Fruit fly (Drosophila melanogaster) whole organism, embryonic: ENCODE data around the gene ND-30.
A peak's percentile ranks its signal among the peaks of the same experiment; 100 is the strongest.

ENCODE experiments used
- Abd-B ChIP-seq: fragments of 200-800 bp; sonication (Bioruptor generic); optimal IDR thresholded peaks from 2 replicates; lab custom pipeline; 2018; ENCODE audit warnings: missing biosample characterization, mild to moderate bottlenecking, missing genetic modification characterization, moderate library complexity
- Awh ChIP-seq: fragments of 200-800 bp; sonication (Bioruptor generic); IDR thresholded peaks from 2 replicates; pipeline ENCODE4, ENCODE4 v1.3.6; 2022; ENCODE audit warnings: missing biosample characterization, missing genetic modification characterization
- CG11504 ChIP-seq: fragments of 200-800 bp; sonication (Bioruptor generic); optimal IDR thresholded peaks from 3 replicates; lab custom pipeline; 2019; ENCODE audit warnings: missing biosample characterization, mild to moderate bottlenecking, missing genetic modification characterization, moderate library complexity
- CG12071 ChIP-seq: fragments of 200-800 bp; sonication (Bioruptor generic); optimal IDR thresholded peaks from 3 replicates; lab custom pipeline; 2018; ENCODE audit warnings: missing biosample characterization, mild to moderate bottlenecking, missing genetic modification characterization
- CG12155 ChIP-seq: fragments of 200-800 bp; sonication (Bioruptor generic); optimal IDR thresholded peaks from 3 replicates; lab custom pipeline; 2016; ENCODE audit warnings: missing biosample characterization, missing genetic modification characterization
- CG1233 ChIP-seq: fragments of 200-800 bp; sonication (Bioruptor generic); optimal IDR thresholded peaks from 4 replicates; lab custom pipeline; 2018; ENCODE audit warnings: missing biosample characterization, mild to moderate bottlenecking, missing genetic modification characterization
- CG12942 ChIP-seq: fragments of 200-800 bp; sonication (Bioruptor generic); optimal IDR thresholded peaks from 3 replicates; lab custom pipeline; 2016; ENCODE audit warnings: missing biosample characterization, missing genetic modification characterization
- CG13123 ChIP-seq: fragments of 200-800 bp; sonication (Bioruptor generic); optimal IDR thresholded peaks from 2 replicates; lab custom pipeline; 2016; ENCODE audit warnings: missing biosample characterization, missing genetic modification characterization
- CG15073 ChIP-seq: fragments of 200-800 bp; sonication (Bioruptor generic); optimal IDR thresholded peaks from 2 replicates; lab custom pipeline; 2016; ENCODE audit warnings: missing biosample characterization, missing genetic modification characterization
- CG15514 ChIP-seq: fragments of 200-800 bp; sonication (Bioruptor generic); optimal IDR thresholded peaks from 3 replicates; lab custom pipeline; 2017; ENCODE audit warnings: missing biosample characterization, missing genetic modification characterization, mild to moderate bottlenecking, moderate library complexity, missing genetic modification reagents
- CG15696 ChIP-seq: fragments of 200-800 bp; sonication (Bioruptor generic); optimal IDR thresholded peaks from 2 replicates; lab custom pipeline; 2019; ENCODE audit warnings: missing biosample characterization, mild to moderate bottlenecking, missing genetic modification characterization, moderate library complexity
- CG18764 ChIP-seq: fragments of 200-800 bp; sonication (Bioruptor generic); optimal IDR thresholded peaks from 3 replicates; lab custom pipeline; 2016; ENCODE audit warnings: missing biosample characterization, missing genetic modification characterization
- CG2120 ChIP-seq: fragments of 200-800 bp; sonication (Bioruptor generic); optimal IDR thresholded peaks from 3 replicates; lab custom pipeline; 2016; ENCODE audit warnings: missing biosample characterization, missing genetic modification characterization
- CG2129 ChIP-seq: fragments of 200-800 bp; sonication (Bioruptor generic); IDR thresholded peaks from 2 replicates; pipeline ENCODE4 v1.3.6; 2022; ENCODE audit warnings: missing biosample characterization, missing genetic modification characterization; ENCODE audit not compliant: partially characterized antibody
- CG4730 ChIP-seq: fragments of 200-800 bp; sonication (Bioruptor generic); IDR thresholded peaks from 2 replicates; pipeline ENCODE4 v1.3.6; 2022; ENCODE audit warnings: missing biosample characterization, missing genetic modification characterization
- CG7372 ChIP-seq: fragments of 200-800 bp; sonication (Bioruptor generic); IDR thresholded peaks from 2 replicates; pipeline ENCODE4 v1.3.6; 2022; ENCODE audit warnings: missing biosample characterization, missing genetic modification characterization
- CG7963 ChIP-seq: fragments of 200-800 bp; sonication (Bioruptor generic); IDR thresholded peaks from 3 replicates; pipeline ENCODE4 v1.3.6; 2022; ENCODE audit warnings: missing biosample characterization, missing genetic modification characterization; ENCODE audit not compliant: partially characterized antibody
- Gsc ChIP-seq: fragments of 200-800 bp; sonication (Bioruptor generic); IDR thresholded peaks from 2 replicates; pipeline ENCODE4 v1.3.6; 2022; ENCODE audit warnings: missing biosample characterization, missing genetic modification characterization
- HmgZ ChIP-seq: fragments of 200-800 bp; sonication (Bioruptor generic); optimal IDR thresholded peaks from 2 replicates; lab custom pipeline; 2018; ENCODE audit warnings: missing biosample characterization, mild to moderate bottlenecking, missing genetic modification characterization
- Hr78 ChIP-seq, 2 experiments: fragments of 200-800 bp in 1 of 2; fragments of >200 bp in 1 of 2; sonication (Bioruptor generic) in 1 of 2; optimal IDR thresholded peaks; 2 replicates each; lab custom pipeline; 2017 to 2019; ENCODE audit warnings: missing biosample characterization in 2 of 2, missing genetic modification characterization in 2 of 2, mild to moderate bottlenecking in 1 of 2, moderate library complexity in 1 of 2
- MESR4 ChIP-seq: fragments of 200-800 bp; sonication (Bioruptor generic); optimal IDR thresholded peaks from 2 replicates; lab custom pipeline; 2018; ENCODE audit warnings: missing biosample characterization, mild to moderate bottlenecking, missing genetic modification characterization, moderate library complexity
- Oli ChIP-seq: fragments of 200-800 bp; sonication (Bioruptor generic); optimal IDR thresholded peaks from 2 replicates; lab custom pipeline; 2018; ENCODE audit warnings: missing biosample characterization, mild to moderate bottlenecking, missing genetic modification characterization, moderate library complexity
- Pdp1 ChIP-seq, 2 experiments: fragments of 200-800 bp; sonication (Bioruptor generic); optimal IDR thresholded peaks; 3 replicates each; lab custom pipeline; 2016; ENCODE audit warnings: missing biosample characterization in 2 of 2, missing genetic modification characterization in 2 of 2, mild to moderate bottlenecking in 1 of 2, moderate library complexity in 1 of 2
- Sin3A ChIP-seq: fragments of >200 bp; optimal IDR thresholded peaks from 2 replicates; lab custom pipeline; 2018
- ase ChIP-seq: fragments of 200-800 bp; sonication (Bioruptor generic); IDR thresholded peaks from 3 replicates; pipeline ENCODE4 v1.3.6; 2022; ENCODE audit warnings: missing biosample characterization, missing genetic modification characterization
- br ChIP-seq: fragments of >200 bp; optimal IDR thresholded peaks from 2 replicates; lab custom pipeline; 2017
- ci ChIP-seq: fragments of 200-800 bp; sonication (Bioruptor generic); IDR thresholded peaks from 3 replicates; pipeline ENCODE4 v1.3.6; 2022; ENCODE audit warnings: missing biosample characterization, missing genetic modification characterization
- crc ChIP-seq: fragments of 200-800 bp; sonication (Bioruptor generic); optimal IDR thresholded peaks from 2 replicates; lab custom pipeline; 2016; ENCODE audit warnings: missing biosample characterization, missing genetic modification characterization
- dm ChIP-seq: fragments of 200-800 bp; sonication (Bioruptor generic); optimal IDR thresholded peaks from 3 replicates; lab custom pipeline; 2016; ENCODE audit warnings: missing biosample characterization, missing genetic modification characterization
- dpn ChIP-seq, 2 experiments: fragments of 200-800 bp; sonication (Bioruptor generic); optimal IDR thresholded peaks; 3 replicates each; lab custom pipeline; 2016; ENCODE audit warnings: missing biosample characterization in 2 of 2, missing genetic modification characterization in 2 of 2
- dysf ChIP-seq: fragments of 200-800 bp; sonication (Bioruptor generic); IDR thresholded peaks from 3 replicates; pipeline ENCODE4 v1.3.6; 2022; ENCODE audit warnings: missing biosample characterization, missing genetic modification characterization
- en ChIP-seq: fragments of 200-800 bp; sonication (Bioruptor generic); optimal IDR thresholded peaks from 2 replicates; lab custom pipeline; 2016; ENCODE audit warnings: missing biosample characterization, missing genetic modification characterization
- fd96Cb ChIP-seq: fragments of 200-800 bp; sonication (Bioruptor generic); optimal IDR thresholded peaks from 2 replicates; lab custom pipeline; 2018; ENCODE audit warnings: missing biosample characterization, mild to moderate bottlenecking, missing genetic modification characterization, moderate library complexity
- hbn ChIP-seq: fragments of 200-800 bp; sonication (Bioruptor generic); IDR thresholded peaks from 2 replicates; pipeline ENCODE4 v1.3.6; 2022; ENCODE audit warnings: missing biosample characterization, missing genetic modification characterization; ENCODE audit not compliant: partially characterized antibody
- jigr1 ChIP-seq: fragments of 200-800 bp; sonication (Bioruptor generic); IDR thresholded peaks from 3 replicates; pipeline ENCODE4 v1.3.6; 2022; ENCODE audit warnings: missing biosample characterization, missing genetic modification characterization
- mld ChIP-seq: fragments of 200-800 bp; sonication (Bioruptor generic); IDR thresholded peaks from 3 replicates; pipeline ENCODE4 v1.3.6; 2022; ENCODE audit warnings: missing biosample characterization, missing genetic modification characterization; ENCODE audit not compliant: partially characterized antibody
- nmo ChIP-seq: fragments of 200-800 bp; sonication (Bioruptor generic); optimal IDR thresholded peaks from 2 replicates; lab custom pipeline; 2018; ENCODE audit warnings: missing biosample characterization, mild to moderate bottlenecking, missing genetic modification characterization, moderate library complexity
- pb ChIP-seq: fragments of 200-800 bp; sonication (Bioruptor generic); optimal IDR thresholded peaks from 3 replicates; lab custom pipeline; 2016; ENCODE audit warnings: missing biosample characterization, missing genetic modification characterization
- prd ChIP-seq, 3 experiments: fragments of >200 bp in 2 of 3; fragments of 200-800 bp in 1 of 3; sonication (Bioruptor generic) in 1 of 3; optimal IDR thresholded peaks in 2 of 3; IDR thresholded peaks in 1 of 3; 2 replicates in 2 of 3; 3 replicates in 1 of 3; pipeline versions ENCODE4 v1.3.6 to Lab custom; 2017 to 2022; ENCODE audit warnings: missing biosample characterization in 1 of 3, missing genetic modification characterization in 1 of 3
- repo ChIP-seq: fragments of 200-800 bp; sonication (Bioruptor generic); optimal IDR thresholded peaks from 2 replicates; lab custom pipeline; 2016; ENCODE audit warnings: missing biosample characterization, missing genetic modification characterization
- rib ChIP-seq: fragments of 200-800 bp; sonication (Bioruptor generic); IDR thresholded peaks from 2 replicates; pipeline ENCODE4 v1.3.6; 2022; ENCODE audit warnings: missing biosample characterization, missing genetic modification characterization
- scrt ChIP-seq: fragments of 200-800 bp; sonication (Bioruptor generic); optimal IDR thresholded peaks from 2 replicates; lab custom pipeline; 2018; ENCODE audit warnings: missing biosample characterization, mild to moderate bottlenecking, missing genetic modification characterization, moderate library complexity
- sisA ChIP-seq: fragments of 200-800 bp; sonication (Bioruptor generic); IDR thresholded peaks from 2 replicates; pipeline ENCODE4 v1.3.6; 2022; ENCODE audit warnings: missing biosample characterization, missing genetic modification characterization
- sna ChIP-seq: fragments of 200-800 bp; sonication (Bioruptor generic); IDR thresholded peaks from 2 replicates; pipeline ENCODE4 v1.3.6; 2022; ENCODE audit warnings: missing biosample characterization, missing genetic modification characterization; ENCODE audit not compliant: partially characterized antibody
- stwl ChIP-seq: fragments of 200-800 bp; sonication (Bioruptor generic); optimal IDR thresholded peaks from 3 replicates; lab custom pipeline; 2018; ENCODE audit warnings: missing biosample characterization, mild to moderate bottlenecking, missing genetic modification characterization, moderate library complexity
- trem ChIP-seq: fragments of 200-800 bp; optimal IDR thresholded peaks from 3 replicates; lab custom pipeline; 2019; ENCODE audit warnings: missing biosample characterization, mild to moderate bottlenecking, missing genetic modification characterization, moderate library complexity
- vnd ChIP-seq: fragments of 200-800 bp; sonication (Bioruptor generic); IDR thresholded peaks from 3 replicates; pipeline ENCODE4 v1.3.6; 2022; ENCODE audit warnings: missing biosample characterization, missing genetic modification characterization; ENCODE audit not compliant: partially characterized antibody
- wdn ChIP-seq: fragments of 200-800 bp; sonication (Bioruptor generic); IDR thresholded peaks from 2 replicates; pipeline ENCODE4 v1.3.6; 2022; ENCODE audit warnings: missing biosample characterization, missing genetic modification characterization
- zfh1 ChIP-seq: fragments of 200-800 bp; sonication (Bioruptor generic); IDR thresholded peaks from 3 replicates; pipeline ENCODE4 v1.3.6; 2022; ENCODE audit warnings: missing biosample characterization, missing genetic modification characterization

The ND-30 gene

DNA sequence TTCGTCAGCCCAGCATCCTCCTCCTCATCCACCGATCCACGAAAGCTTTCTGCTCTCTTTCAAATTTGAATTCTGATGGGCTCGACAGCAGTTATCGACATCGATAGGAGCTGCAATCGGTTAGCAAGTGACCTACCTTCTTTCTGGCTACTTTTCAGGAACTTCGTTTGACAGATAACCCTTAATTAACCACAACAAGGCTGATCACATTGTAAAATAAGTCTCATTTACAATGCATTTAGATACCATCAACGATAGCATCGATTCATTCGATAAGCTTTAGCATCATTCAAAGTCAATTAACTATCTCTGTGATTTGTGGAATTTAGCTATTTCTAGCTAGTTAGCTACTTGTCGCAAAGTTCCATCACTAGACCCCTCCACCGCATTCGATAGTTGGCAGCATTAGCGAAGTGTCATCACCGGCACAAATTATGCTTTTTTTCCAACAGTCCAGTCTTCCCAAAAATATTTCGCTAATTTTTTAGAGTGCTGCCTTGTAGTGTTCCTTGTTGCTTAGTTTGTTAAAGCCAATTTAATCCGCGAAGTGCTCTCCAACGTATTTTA is 19.2 kb upstream of the ND-30 start, which contains the start of the genes MnM and Girdin (continued):
- TF ChIP-seq hbn (peak; percentile 75), prd (optimal IDR thresholded peaks at IDR 0.05; lab: Kevin White, UChicago) (no peak), prd (GFP tag; IDR thresholded peaks at IDR 0.05; lab: Robert Waterston, UW) (peak; percentile 53; the same call in 1 of the 3 replicates), Oli (peak; percentile 27), en (GFP tag; lab: Kevin White, UChicago) (no peak), CG7963 (0 out of 3 replicates have a peak, but pooled peaks have one; percentile 43), vnd (GFP tag; lab: Robert Waterston, UW) (peak; percentile 86), Hr78 (GFP tag; optimal IDR thresholded peaks at IDR 0.05; lab: Kevin White, UChicago) (no peak), CG12155 (peak; percentile 71), Abd-B (GFP tag; lab: Kevin White, UChicago) (peak; percentile 75), CG11504 (tag; lab: Kevin White, UChicago) (no peak), Pdp1 (GFP tag; optimal IDR thresholded peaks at IDR 0.05; lab: Kevin White, UChicago) (peak; percentile 67 to 69), CG12942 (GFP tag; lab: Kevin White, UChicago) (peak; percentile 53), wdn (GFP tag; lab: Robert Waterston, UW) (no peak), stwl (tag; lab: Kevin White, UChicago) (peak; percentile 33), zfh1 (GFP tag; lab: Robert Waterston, UW) (peak; percentile 16; the same call in 1 of the 3 replicates), jigr1 (GFP tag; lab: Robert Waterston, UW) (no peak), trem (tag; lab: Kevin White, UChicago) (peak; percentile 91), CG7372 (0 out of 2 replicates have a peak, but pooled peaks have one; percentile 11), CG15073 (no peak), nmo (GFP tag; lab: Kevin White, UChicago) (peak; percentile 87), br (lab: Kevin White, UChicago) (no peak), ci (GFP tag; lab: Robert Waterston, UW) (peak; percentile 53; the same call in 1 of the 3 replicates), sisA (GFP tag; lab: Robert Waterston, UW) (peak; percentile 56), repo (GFP tag; lab: Kevin White, UChicago) (peak; percentile 54), rib (GFP tag; lab: Robert Waterston, UW) (no peak), pb (GFP tag; lab: Kevin White, UChicago) (peak; percentile 53), CG4730 (0 out of 2 replicates have a peak, but pooled peaks have one; percentile 11), CG15696 (peak; percentile 41), dpn (GFP tag; optimal IDR thresholded peaks at IDR 0.05; lab: Kevin White, UChicago) (peak; percentile 77 to 83), CG2120 (GFP tag; lab: Kevin White, UChicago) (peak; percentile 91), dm (peak; percentile 77), scrt (no peak), MESR4 (GFP tag; lab: Kevin White, UChicago) (peak; percentile 63), crc (peak; percentile 0), fd96Cb (tag; lab: Kevin White, UChicago) (peak; percentile 16), CG18764 (GFP tag; lab: Kevin White, UChicago) (peak; percentile 32), dysf (GFP tag; lab: Robert Waterston, UW) (peak; percentile 64; the same call in 2 of the 3 replicates), ase (GFP tag; lab: Robert Waterston, UW) (no peak), Awh (GFP tag; lab: Robert Waterston, UW) (no peak), HmgZ (peak; percentile 82), CG1233 (GFP tag; lab: Kevin White, UChicago) (no peak), mld (GFP tag; lab: Robert Waterston, UW) (peak; percentile 60; the same call in 1 of the 3 replicates), CG15514 (GFP tag; lab: Kevin White, UChicago) (peak; percentile 88), sna (GFP tag; lab: Robert Waterston, UW) (peak; percentile 88), Gsc (GFP tag; lab: Robert Waterston, UW) (no peak), CG2129 (GFP tag; lab: Robert Waterston, UW) (peak; percentile 41), CG12071 (GFP tag; lab: Kevin White, UChicago) (no peak), Sin3A (lab: Kevin White, UChicago) (peak; percentile 99), CG13123 (GFP tag; lab: Kevin White, UChicago) (no peak)
